Worm (Caenorhabditis elegans): ENCODE data around the gene nhr-187.

The nhr-187 gene

ce11 chrV:3900102-3900501 lies 37.4 kb upstream of the nhr-187 start, which contains the start of gene irld-22:
Gene irld-22 (minus strand): TSS chrV:3900202.
- TF ChIP-seq pha-4 (GFP tag; IDR thresholded peaks at IDR 0.05) (no peak), pha-4 (tag; optimal IDR thresholded peaks at IDR 0.05) (no peak), snpc-1.2 (GFP tag; IDR thresholded peaks at IDR 0.05) (no peak), dpl-1 (GFP tag; optimal IDR thresholded peaks at IDR 0.05) (no peak), cey-2 (tag; optimal IDR thresholded peaks at IDR 0.05; ENCODE audit: borderline replicate concordance, insufficient read depth) (no peak), Y48G9A.11 (GFP tag; IDR thresholded peaks at IDR 0.05) (no peak), rbr-2 (tag; optimal IDR thresholded peaks at IDR 0.05) (no peak), mes-2 (tag; optimal IDR thresholded peaks at IDR 0.05; ENCODE audit: poor library complexity, severe bottlenecking) (no peak), ceh-44 (GFP tag; IDR thresholded peaks at IDR 0.05) (no peak), daf-19 (GFP tag; conservative IDR thresholded peaks at IDR 0.05) (no peak), mdl-1 (tag; optimal IDR thresholded peaks at IDR 0.05) (no peak)

ce11 chrV:3896018-3896417 lies 33.3 kb upstream of the nhr-187 start:
- TF ChIP-seq lin-29 (GFP tag; IDR thresholded peaks at IDR 0.05) (no peak), unc-62 (GFP tag; optimal IDR thresholded peaks at IDR 0.05 in 1 of 2) (peak in 1 of 2 experiments; percentile 69), unc-62 (tag; optimal IDR thresholded peaks at IDR 0.05) (no peak)

- TF ChIP-seq daf-8 (GFP tag; IDR thresholded peaks at IDR 0.05) (no peak), nhr-237 (tag; optimal IDR thresholded peaks at IDR 0.05) (no peak), mxl-3 (GFP tag; optimal IDR thresholded peaks at IDR 0.05) (no peak), jun-1 (tag; optimal IDR thresholded peaks at IDR 0.05) (no peak), Y5F2A.4 (GFP tag; optimal IDR thresholded peaks at IDR 0.05) (no peak), sdz-12 (GFP tag; optimal IDR thresholded peaks at IDR 0.05) (no peak), Y75B8A.6 (GFP tag; IDR thresholded peaks at IDR 0.05) (no peak), pha-4 (GFP tag; IDR thresholded peaks at IDR 0.05) (no peak), pha-4 (tag; optimal IDR thresholded peaks at IDR 0.05) (no peak), zag-1 (tag; optimal IDR thresholded peaks at IDR 0.05) (no peak), ceh-44 (GFP tag; IDR thresholded peaks at IDR 0.05) (no peak), pqm-1 (tag; optimal IDR thresholded peaks at IDR 0.05) (no peak), lin-1 (GFP tag; IDR thresholded peaks at IDR 0.05) (no peak), lir-3 (tag; optimal IDR thresholded peaks at IDR 0.05) (no peak), egl-27 (tag; optimal IDR thresholded peaks at IDR 0.05) (no peak), Y105C5A.15 (GFP tag; IDR thresholded peaks at IDR 0.05) (no peak), ces-1 (GFP tag; optimal IDR thresholded peaks at IDR 0.05) (no peak), lin-39 (tag; optimal IDR thresholded peaks at IDR 0.05) (no peak), nhr-77 (tag; optimal IDR thresholded peaks at IDR 0.05) (no peak), lsy-2 (tag; optimal IDR thresholded peaks at IDR 0.05) (no peak), hlh-30 (tag; optimal IDR thresholded peaks at IDR 0.05; ENCODE audit: insufficient read depth) (no peak)
These were observed 31.9 kb upstream of the nhr-187 start, which contains the start of gene sre-9 for ce11 chrV:3894661-3895060. Gene sre-9 (plus strand): TSS chrV:3894961.

ce11 chrV:3892361-3892904 lies 29.7 kb upstream of the nhr-187 start, which contains the start of gene C17E7.4:
Gene C17E7.4 (plus strand): TSS chrV:3892854.
- TF ChIP-seq lin-15B (tag; optimal IDR thresholded peaks at IDR 0.05) = no peak
- no peak for TF ChIP-seq ctbp-1 (GFP tag; IDR thresholded peaks at IDR 0.05)
- no peak for TF ChIP-seq spr-1 (tag; optimal IDR thresholded peaks at IDR 0.05)
- no peak for TF ChIP-seq ceh-20 (GFP tag; IDR thresholded peaks at IDR 0.05)
- no peak for TF ChIP-seq pha-4 (GFP tag; IDR thresholded peaks at IDR 0.05)
- TF ChIP-seq pha-4 (tag; optimal IDR thresholded peaks at IDR 0.05) = no peak
- no peak for TF ChIP-seq lin-1 (GFP tag; IDR thresholded peaks at IDR 0.05)
- no peak for TF ChIP-seq ces-1 (GFP tag; optimal IDR thresholded peaks at IDR 0.05)
- no peak for TF ChIP-seq hlh-30 (tag; optimal IDR thresholded peaks at IDR 0.05; ENCODE audit: insufficient read depth)
- TF ChIP-seq ceh-28 (tag; optimal IDR thresholded peaks at IDR 0.05) = no peak
- TF ChIP-seq snpc-4 (tag; optimal IDR thresholded peaks at IDR 0.05) = no peak
- no peak for TF ChIP-seq F49E8.2 (tag; optimal IDR thresholded peaks at IDR 0.05; ENCODE audit: borderline replicate concordance)

All from whole organism, L4 larva.